Worm (Caenorhabditis elegans) whole organism, L4 larva: ENCODE results near the gene nlr-1.

Source experiments
- F10B5.3 ChIP-seq: sonication (generic microtip); optimal IDR thresholded peaks from 2 replicates; lab custom pipeline; 2016; ENCODE audit warnings: mild to moderate bottlenecking, missing genetic modification characterization, missing compliant biosample characterization
- F44E2.7 ChIP-seq: fragments of 200-800 bp; sonication (Bioruptor generic); IDR thresholded peaks from 2 replicates; pipeline ENCODE4 v2.1.2; 2022; ENCODE audit warnings: missing genetic modification characterization, missing compliant biosample characterization
- R02D3.7 ChIP-seq: fragments of 150-350 bp; sonication (generic microtip); optimal IDR thresholded peaks from 3 replicates; lab custom pipeline; 2014; ENCODE audit warnings: missing biosample characterization, missing genetic modification characterization
- T20F7.1 ChIP-seq: fragments of 200-800 bp; sonication (Bioruptor generic); optimal IDR thresholded peaks from 2 replicates; lab custom pipeline; 2018; ENCODE audit warnings: mild to moderate bottlenecking, missing genetic modification characterization, missing compliant biosample characterization
- Y48G9A.11 ChIP-seq: fragments of 200-800 bp; sonication (Bioruptor generic); IDR thresholded peaks from 2 replicates; pipeline ENCODE4 v1.3.6; 2022; ENCODE audit warnings: missing genetic modification reagents, missing genetic modification characterization, missing compliant biosample characterization
- Y5F2A.4 ChIP-seq: fragments of 200-800 bp; sonication (Bioruptor generic); optimal IDR thresholded peaks from 2 replicates; lab custom pipeline; 2018; ENCODE audit warnings: mild to moderate bottlenecking, missing genetic modification characterization, missing compliant biosample characterization
- ceh-32 ChIP-seq: sonication (generic microtip); optimal IDR thresholded peaks from 2 replicates; lab custom pipeline; 2016; ENCODE audit warnings: mild to moderate bottlenecking, missing genetic modification characterization, missing compliant biosample characterization; ENCODE audit not compliant: poor library complexity
- ceh-44 ChIP-seq: fragments of 200-800 bp; sonication (Bioruptor generic); IDR thresholded peaks from 2 replicates; pipeline ENCODE4 v1.3.6; 2022; ENCODE audit warnings: missing genetic modification reagents, missing genetic modification characterization, missing compliant biosample characterization
- cey-2 ChIP-seq: sonication (generic microtip); optimal IDR thresholded peaks from 3 replicates; lab custom pipeline; 2017; ENCODE audit warnings: missing genetic modification characterization, mild to moderate bottlenecking, missing compliant biosample characterization, antibody characterized with exemption, borderline replicate concordance; ENCODE audit not compliant: insufficient read depth
- daf-12 ChIP-seq: fragments of 150-350 bp; optimal IDR thresholded peaks from 2 replicates; lab custom pipeline; 2014; ENCODE audit warnings: missing biosample characterization, missing genetic modification reagents, missing genetic modification characterization
- daf-16 ChIP-seq, 3 experiments: sonication (generic microtip); optimal IDR thresholded peaks; 2 replicates each; lab custom pipeline; 2016 to 2017; ENCODE audit warnings: missing genetic modification characterization in 3 of 3, missing genetic modification reagents in 3 of 3, mild to moderate bottlenecking in 2 of 3, missing compliant biosample characterization in 2 of 3, missing biosample characterization in 1 of 3, moderate library complexity in 1 of 3
- daf-19 ChIP-seq: fragments of 200-800 bp; sonication (Bioruptor generic); conservative IDR thresholded peaks from 2 replicates; pipeline ENCODE4 v1.3.6; 2022; ENCODE audit warnings: missing genetic modification characterization, missing compliant biosample characterization
- daf-8 ChIP-seq: fragments of 200-800 bp; sonication (Bioruptor generic); IDR thresholded peaks from 2 replicates; pipeline ENCODE4 v1.3.6; 2022; ENCODE audit warnings: missing genetic modification characterization, missing compliant biosample characterization
- dmd-8 ChIP-seq: fragments of 200-800 bp; sonication (Bioruptor generic); IDR thresholded peaks from 2 replicates; pipeline ENCODE4 v1.3.6; 2022; ENCODE audit warnings: missing genetic modification characterization, missing compliant biosample characterization
- dmd-9 ChIP-seq: fragments of 200-800 bp; sonication (Bioruptor generic); IDR thresholded peaks from 2 replicates; pipeline ENCODE4 v1.3.6; 2022; ENCODE audit warnings: missing genetic modification reagents, missing genetic modification characterization, missing compliant biosample characterization
- dpl-1 ChIP-seq: fragments of 150-350 bp; optimal IDR thresholded peaks from 2 replicates; lab custom pipeline; 2014; ENCODE audit warnings: missing biosample characterization, missing genetic modification reagents, missing genetic modification characterization
- dve-1 ChIP-seq: sonication (generic microtip); optimal IDR thresholded peaks from 2 replicates; lab custom pipeline; 2017; ENCODE audit warnings: antibody characterized with exemption, mild to moderate bottlenecking, missing genetic modification characterization, missing compliant biosample characterization; ENCODE audit not compliant: insufficient read depth
- hlh-30 ChIP-seq: sonication (generic microtip); optimal IDR thresholded peaks from 2 replicates; lab custom pipeline; 2017; ENCODE audit warnings: antibody characterized with exemption, mild to moderate bottlenecking, missing genetic modification characterization, missing compliant biosample characterization; ENCODE audit not compliant: insufficient read depth
- lin-15B ChIP-seq: fragments of 150-350 bp; sonication (generic microtip); optimal IDR thresholded peaks from 3 replicates; lab custom pipeline; 2014; ENCODE audit warnings: missing biosample characterization, missing genetic modification characterization
- lin-29 ChIP-seq: fragments of 200-800 bp; sonication (Bioruptor generic); IDR thresholded peaks from 2 replicates; pipeline ENCODE4 v1.3.6; 2022; ENCODE audit warnings: missing genetic modification reagents, missing genetic modification characterization, missing compliant biosample characterization
- lin-38 ChIP-seq: fragments of 200-800 bp; sonication (Bioruptor generic); IDR thresholded peaks from 2 replicates; pipeline ENCODE4 v1.3.6; 2022; ENCODE audit warnings: missing genetic modification reagents, missing genetic modification characterization, missing compliant biosample characterization
- lir-3 ChIP-seq: sonication (generic microtip); optimal IDR thresholded peaks from 2 replicates; lab custom pipeline; 2016; ENCODE audit warnings: mild to moderate bottlenecking, missing genetic modification characterization, missing compliant biosample characterization
- lsy-2 ChIP-seq, 2 experiments: fragments of 150-350 bp in 1 of 2; sonication (generic microtip) in 1 of 2; optimal IDR thresholded peaks; 2 replicates each; lab custom pipeline; 2014 to 2017; ENCODE audit warnings: missing biosample characterization in 2 of 2, missing genetic modification characterization in 2 of 2
- madf-5 ChIP-seq, 2 experiments: fragments of 200-800 bp; sonication (Bioruptor generic); IDR thresholded peaks; 2 replicates each; pipeline ENCODE4 v1.3.6; 2022; ENCODE audit warnings: missing compliant biosample characterization in 2 of 2, missing genetic modification characterization in 2 of 2
- mdl-1 ChIP-seq, 2 experiments: fragments of 150-350 bp in 1 of 2; sonication (generic microtip) in 1 of 2; optimal IDR thresholded peaks; 2 replicates each; lab custom pipeline; 2014 to 2017; ENCODE audit warnings: missing biosample characterization in 2 of 2, missing genetic modification characterization in 2 of 2
- mep-1 ChIP-seq: fragments of 150-350 bp; sonication (generic microtip); optimal IDR thresholded peaks from 3 replicates; lab custom pipeline; 2014; ENCODE audit warnings: missing biosample characterization, missing genetic modification characterization
- mes-2 ChIP-seq: sonication (generic microtip); optimal IDR thresholded peaks from 2 replicates; lab custom pipeline; 2016; ENCODE audit warnings: missing genotype, mild to moderate bottlenecking, missing genetic modification characterization, missing compliant biosample characterization; ENCODE audit not compliant: poor library complexity, severe bottlenecking
- mxl-3 ChIP-seq: fragments of 200-800 bp; sonication (Bioruptor generic); optimal IDR thresholded peaks from 2 replicates; lab custom pipeline; 2018; ENCODE audit warnings: mild to moderate bottlenecking, missing genetic modification characterization, missing compliant biosample characterization
- nhr-111 ChIP-seq: fragments of 200-800 bp; sonication (Bioruptor generic); optimal IDR thresholded peaks from 2 replicates; lab custom pipeline; 2018; ENCODE audit warnings: mild to moderate bottlenecking, missing genetic modification characterization, missing compliant biosample characterization
- nhr-25 ChIP-seq: sonication (generic microtip); optimal IDR thresholded peaks from 2 replicates; lab custom pipeline; 2017; ENCODE audit warnings: missing genetic modification characterization, mild to moderate bottlenecking, missing compliant biosample characterization, antibody characterized with exemption, moderate library complexity, borderline replicate concordance; ENCODE audit not compliant: insufficient read depth
- nhr-48 ChIP-seq: sonication (generic microtip); optimal IDR thresholded peaks from 2 replicates; lab custom pipeline; 2016; ENCODE audit warnings: mild to moderate bottlenecking, missing genetic modification characterization, missing compliant biosample characterization
- nhr-77 ChIP-seq: fragments of 150-350 bp; optimal IDR thresholded peaks from 2 replicates; lab custom pipeline; 2014; ENCODE audit warnings: missing biosample characterization, missing genetic modification characterization
- pqm-1 ChIP-seq: sonication (generic microtip); optimal IDR thresholded peaks from 2 replicates; lab custom pipeline; 2017; ENCODE audit warnings: missing biosample characterization, missing genetic modification characterization
- skn-1 ChIP-seq: fragments of 150-350 bp; optimal IDR thresholded peaks from 2 replicates; lab custom pipeline; 2014; ENCODE audit warnings: missing biosample characterization, missing genetic modification characterization
- spr-1 ChIP-seq: sonication (generic microtip); optimal IDR thresholded peaks from 2 replicates; lab custom pipeline; 2016; ENCODE audit warnings: mild to moderate bottlenecking, missing genetic modification characterization, missing compliant biosample characterization
- spr-3 ChIP-seq: fragments of 200-800 bp; sonication (Bioruptor generic); optimal IDR thresholded peaks from 2 replicates; lab custom pipeline; 2018; ENCODE audit warnings: mild to moderate bottlenecking, missing genetic modification characterization, missing compliant biosample characterization
- unc-130 ChIP-seq: sonication (generic microtip); optimal IDR thresholded peaks from 2 replicates; lab custom pipeline; 2016; ENCODE audit warnings: missing genetic modification reagents, missing genetic modification characterization, missing compliant biosample characterization
- vab-7 ChIP-seq: fragments of 200-800 bp; sonication (Bioruptor generic); IDR thresholded peaks from 2 replicates; pipeline ENCODE4 v1.3.6; 2022; ENCODE audit warnings: missing genetic modification reagents, missing genetic modification characterization, missing compliant biosample characterization
- zip-2 ChIP-seq: fragments of 150-350 bp; optimal IDR thresholded peaks from 2 replicates; lab custom pipeline; 2014; ENCODE audit warnings: missing biosample characterization, missing genetic modification characterization
- ztf-7 ChIP-seq: fragments of 150-350 bp; optimal IDR thresholded peaks from 2 replicates; lab custom pipeline; 2014; ENCODE audit warnings: missing biosample characterization, missing genetic modification characterization

The nlr-1 gene

DNA sequence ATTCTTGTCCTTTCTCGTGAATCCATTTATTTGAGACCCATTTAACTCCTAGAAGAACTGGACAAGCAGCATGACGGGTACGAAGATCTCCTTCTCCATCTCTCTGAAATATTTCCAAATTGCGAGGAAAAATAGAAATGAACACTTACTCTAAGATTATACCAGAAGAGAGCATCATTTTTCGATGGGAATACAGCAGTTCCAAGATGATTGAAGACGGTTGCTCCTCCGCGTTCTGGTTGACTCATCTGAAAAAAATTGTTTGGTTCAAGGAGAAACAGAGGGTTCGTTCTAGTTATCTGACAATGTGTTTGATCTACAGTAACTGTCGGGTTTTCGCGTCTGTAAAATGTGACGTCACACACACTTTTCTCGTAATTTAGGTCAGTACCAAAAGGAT, 33.2 kb upstream of the nlr-1 start (continued):
- TF ChIP-seq madf-5 (GFP tag; IDR thresholded peaks at IDR 0.05; lab: Robert Waterston, UW) (no peak), skn-1 (tag; lab: Kevin White, UChicago) (no peak)

ce11 chrIV:12208984-12209676, 31.0 kb upstream of the nlr-1 start, which contains the start of the genes marb-1 and F35G2.3:
Gene marb-1, minus strand, starts transcription at chrIV:12209010.
Gene F35G2.3, plus strand, starts transcription at chrIV:12209626.
- no peak for TF ChIP-seq daf-12 (tag; lab: Kevin White, UChicago)
- TF ChIP-seq hlh-30 (tag; lab: Kevin White, UChicago): peak; percentile 40
- no peak for TF ChIP-seq daf-8 (GFP tag; lab: Robert Waterston, UW)
- no peak for TF ChIP-seq mdl-1 (tag; optimal IDR thresholded peaks at IDR 0.05; lab: Kevin White, UChicago)
- no peak for TF ChIP-seq cey-2 (tag; lab: Kevin White, UChicago)
- no peak for TF ChIP-seq daf-19 (GFP tag; lab: Robert Waterston, UW)
- TF ChIP-seq vab-7 (GFP tag; lab: Robert Waterston, UW): no peak
- peak; percentile 97 for TF ChIP-seq T20F7.1 (GFP tag; lab: Kevin White, UChicago)
- no peak for TF ChIP-seq F44E2.7 (GFP tag; lab: Robert Waterston, UW)
- TF ChIP-seq lin-15B (tag; lab: Kevin White, UChicago): no peak
- TF ChIP-seq spr-1 (tag; lab: Kevin White, UChicago): no peak
- TF ChIP-seq nhr-25: no peak
- no peak for TF ChIP-seq daf-16 (GFP tag; optimal IDR thresholded peaks at IDR 0.05; lab: Kevin White, UChicago)
- TF ChIP-seq daf-16 (tag; optimal IDR thresholded peaks at IDR 0.05; lab: Kevin White, UChicago): peak; percentile 41
- no peak for TF ChIP-seq Y5F2A.4
- TF ChIP-seq mes-2 (tag; lab: Kevin White, UChicago): peak; percentile 64
- TF ChIP-seq dmd-9: no peak
- TF ChIP-seq lin-38 (GFP tag; lab: Robert Waterston, UW): 0 out of 2 replicates have a peak, but pooled peaks have one; percentile 6
- TF ChIP-seq unc-130 (GFP tag; lab: Kevin White, UChicago): no peak
- TF ChIP-seq ztf-7 (tag; lab: Kevin White, UChicago): peak; percentile 57
- no peak for TF ChIP-seq nhr-48 (tag; lab: Kevin White, UChicago)
- TF ChIP-seq mep-1 (tag; lab: Kevin White, UChicago): peak; percentile 25
- TF ChIP-seq lir-3 (tag; lab: Kevin White, UChicago): no peak
- TF ChIP-seq Y48G9A.11 (GFP tag; lab: Robert Waterston, UW): peak; percentile 98
- TF ChIP-seq skn-1 (tag; lab: Kevin White, UChicago): no peak
- no peak for TF ChIP-seq mxl-3
- TF ChIP-seq zip-2 (tag; lab: Kevin White, UChicago): no peak
- peak in 1 of 2 experiments; percentile 78 for TF ChIP-seq lsy-2 (tag; optimal IDR thresholded peaks at IDR 0.05; lab: Kevin White, UChicago)
- TF ChIP-seq dve-1 (tag; lab: Kevin White, UChicago): peak; percentile 46
- TF ChIP-seq ceh-44 (GFP tag; lab: Robert Waterston, UW): no peak
- peak; percentile 66 for TF ChIP-seq R02D3.7
- TF ChIP-seq F10B5.3: peak; percentile 13
- TF ChIP-seq pqm-1: no peak
- no peak for TF ChIP-seq lin-29 (GFP tag; lab: Robert Waterston, UW)
- TF ChIP-seq nhr-77 (tag; lab: Kevin White, UChicago): peak; percentile 46
- TF ChIP-seq dmd-8 (GFP tag; lab: Robert Waterston, UW): no peak
- TF ChIP-seq nhr-111 (GFP tag; lab: Kevin White, UChicago): no peak
- no peak for TF ChIP-seq spr-3 (GFP tag; lab: Kevin White, UChicago)
- TF ChIP-seq ceh-32: no peak
- TF ChIP-seq dpl-1 (GFP tag; lab: Kevin White, UChicago): peak; percentile 92
